Worm (Caenorhabditis elegans) whole organism, late embryonic: Measurements from ENCODE around the gene F23F1.4.

Experiments
- F13H6.1 ChIP-seq: sonication (generic microtip); optimal IDR thresholded peaks from 2 replicates; lab custom pipeline; 2016; ENCODE audit warnings: missing genetic modification characterization, missing compliant biosample characterization
- K02D7.2 ChIP-seq: sonication (generic microtip); optimal IDR thresholded peaks from 2 replicates; lab custom pipeline; 2017; ENCODE audit warnings: mild to moderate bottlenecking, missing genetic modification characterization, missing compliant biosample characterization
- K09A11.1 ChIP-seq: sonication (generic microtip); optimal IDR thresholded peaks from 2 replicates; lab custom pipeline; 2017; ENCODE audit warnings: antibody characterized with exemption, mild to moderate bottlenecking, missing genetic modification characterization, missing compliant biosample characterization; ENCODE audit not compliant: insufficient read depth
- ama-1 ChIP-seq: fragments of 150-350 bp; optimal IDR thresholded peaks from 2 replicates; lab custom pipeline; 2014
- ceh-18 ChIP-seq: sonication (generic microtip); optimal IDR thresholded peaks from 2 replicates; lab custom pipeline; 2016; ENCODE audit warnings: missing genetic modification characterization, missing compliant biosample characterization
- ceh-19 ChIP-seq: fragments of 200-800 bp; sonication (Bioruptor generic); optimal IDR thresholded peaks from 2 replicates; lab custom pipeline; 2018; ENCODE audit warnings: mild to moderate bottlenecking, missing genetic modification characterization, missing compliant biosample characterization
- ceh-24 ChIP-seq: sonication (generic microtip); optimal IDR thresholded peaks from 2 replicates; lab custom pipeline; 2016; ENCODE audit warnings: mild to moderate bottlenecking, missing genetic modification characterization, missing compliant biosample characterization
- ceh-31 ChIP-seq: sonication (generic microtip); optimal IDR thresholded peaks from 2 replicates; lab custom pipeline; 2016; ENCODE audit warnings: missing genetic modification characterization, missing compliant biosample characterization
- ceh-34 ChIP-seq: sonication (generic microtip); optimal IDR thresholded peaks from 2 replicates; lab custom pipeline; 2016; ENCODE audit warnings: mild to moderate bottlenecking, missing genetic modification characterization, missing compliant biosample characterization
- dmd-4 ChIP-seq: sonication (generic microtip); optimal IDR thresholded peaks from 2 replicates; lab custom pipeline; 2016; ENCODE audit warnings: borderline replicate concordance, missing genetic modification characterization, missing compliant biosample characterization
- elt-2 ChIP-seq: sonication (generic microtip); optimal IDR thresholded peaks from 2 replicates; lab custom pipeline; 2016; ENCODE audit warnings: missing genetic modification reagents, missing genetic modification characterization, missing compliant biosample characterization
- elt-4 ChIP-seq: sonication (generic microtip); optimal IDR thresholded peaks from 2 replicates; lab custom pipeline; 2016; ENCODE audit warnings: missing genetic modification characterization, missing compliant biosample characterization
- ets-4 ChIP-seq: sonication (generic microtip); optimal IDR thresholded peaks from 2 replicates; lab custom pipeline; 2016; ENCODE audit warnings: missing genetic modification characterization, missing compliant biosample characterization
- eyg-1 ChIP-seq: sonication (generic microtip); optimal IDR thresholded peaks from 2 replicates; lab custom pipeline; 2016; ENCODE audit warnings: missing genotype, missing genetic modification characterization, missing compliant biosample characterization
- fkh-10 ChIP-seq: fragments of 150-350 bp; optimal IDR thresholded peaks from 2 replicates; lab custom pipeline; 2014; ENCODE audit warnings: missing biosample characterization, missing genetic modification reagents, missing genetic modification characterization
- hlh-13 ChIP-seq: fragments of 200-800 bp; sonication (Bioruptor generic); optimal IDR thresholded peaks from 2 replicates; lab custom pipeline; 2018; ENCODE audit warnings: mild to moderate bottlenecking, missing genetic modification characterization, missing compliant biosample characterization
- hlh-6 ChIP-seq: sonication (generic microtip); optimal IDR thresholded peaks from 2 replicates; lab custom pipeline; 2016; ENCODE audit warnings: missing genotype, missing genetic modification characterization, missing compliant biosample characterization
- lim-6 ChIP-seq: sonication (generic microtip); optimal IDR thresholded peaks from 2 replicates; lab custom pipeline; 2016; ENCODE audit warnings: missing genetic modification characterization, missing compliant biosample characterization
- lin-11 ChIP-seq: fragments of 200-800 bp; sonication (Bioruptor generic); optimal IDR thresholded peaks from 2 replicates; lab custom pipeline; 2018; ENCODE audit warnings: mild to moderate bottlenecking, missing genetic modification characterization, missing compliant biosample characterization
- mec-3 ChIP-seq: sonication (generic microtip); optimal IDR thresholded peaks from 2 replicates; lab custom pipeline; 2016; ENCODE audit warnings: borderline replicate concordance, missing genetic modification characterization, missing compliant biosample characterization
- nfya-1 ChIP-seq: sonication (generic microtip); optimal IDR thresholded peaks from 2 replicates; lab custom pipeline; 2017; ENCODE audit warnings: missing genetic modification characterization, mild to moderate bottlenecking, missing compliant biosample characterization, antibody characterized with exemption, moderate library complexity
- nhr-11 ChIP-seq: fragments of 150-350 bp; optimal IDR thresholded peaks from 2 replicates; lab custom pipeline; 2014; ENCODE audit warnings: missing biosample characterization, missing genetic modification characterization
- nhr-232 ChIP-seq: sonication (generic microtip); optimal IDR thresholded peaks from 2 replicates; lab custom pipeline; 2016; ENCODE audit warnings: missing genetic modification characterization, missing compliant biosample characterization
- pax-1 ChIP-seq: fragments of 150-350 bp; optimal IDR thresholded peaks from 2 replicates; lab custom pipeline; 2014; ENCODE audit warnings: missing biosample characterization, missing genetic modification characterization
- pha-2 ChIP-seq: sonication (generic microtip); optimal IDR thresholded peaks from 2 replicates; lab custom pipeline; 2017; ENCODE audit warnings: mild to moderate bottlenecking, missing genetic modification characterization, missing compliant biosample characterization
- pha-4 ChIP-seq: fragments of 150-350 bp; optimal IDR thresholded peaks from 2 replicates; lab custom pipeline; 2018; ENCODE audit warnings: missing biosample characterization, missing genetic modification reagents, missing genetic modification characterization
- pqm-1 ChIP-seq: sonication (generic microtip); optimal IDR thresholded peaks from 2 replicates; lab custom pipeline; 2016; ENCODE audit warnings: missing genetic modification characterization, missing compliant biosample characterization
- pros-1 ChIP-seq: fragments of 150-350 bp; optimal IDR thresholded peaks from 2 replicates; lab custom pipeline; 2014; ENCODE audit warnings: missing biosample characterization, missing genetic modification reagents, missing genetic modification characterization
- rnt-1 ChIP-seq: sonication (generic microtip); optimal IDR thresholded peaks from 2 replicates; lab custom pipeline; 2016; ENCODE audit warnings: missing genetic modification characterization, missing compliant biosample characterization
- tbx-7 ChIP-seq: sonication (generic microtip); optimal IDR thresholded peaks from 2 replicates; lab custom pipeline; 2016; ENCODE audit warnings: missing genotype, missing genetic modification characterization, missing compliant biosample characterization
- unc-3 ChIP-seq, 2 experiments: fragments of 200-800 bp in 1 of 2; sonication (Bioruptor generic) in 1 of 2; sonication (generic microtip) in 1 of 2; conservative IDR thresholded peaks in 1 of 2; optimal IDR thresholded peaks in 1 of 2; 2 replicates each; pipeline versions ENCODE4 v1.3.6 to Lab custom; 2016 to 2022; ENCODE audit warnings: missing compliant biosample characterization in 2 of 2, missing genetic modification characterization in 2 of 2, missing genetic modification reagents in 1 of 2
- unc-42 ChIP-seq: sonication (generic microtip); optimal IDR thresholded peaks from 2 replicates; lab custom pipeline; 2016; ENCODE audit warnings: missing genotype, missing genetic modification characterization, missing compliant biosample characterization
- unc-55 ChIP-seq: sonication (generic microtip); optimal IDR thresholded peaks from 2 replicates; lab custom pipeline; 2017; ENCODE audit warnings: missing biosample characterization, missing genetic modification reagents, missing genetic modification characterization
- unc-86 ChIP-seq: sonication (generic microtip); optimal IDR thresholded peaks from 2 replicates; lab custom pipeline; 2016; ENCODE audit warnings: missing genetic modification characterization, missing compliant biosample characterization
- ztf-16 ChIP-seq: sonication (generic microtip); optimal IDR thresholded peaks from 2 replicates; lab custom pipeline; 2017; ENCODE audit warnings: missing genetic modification characterization, missing compliant biosample characterization

Gene F23F1.4

DNA sequence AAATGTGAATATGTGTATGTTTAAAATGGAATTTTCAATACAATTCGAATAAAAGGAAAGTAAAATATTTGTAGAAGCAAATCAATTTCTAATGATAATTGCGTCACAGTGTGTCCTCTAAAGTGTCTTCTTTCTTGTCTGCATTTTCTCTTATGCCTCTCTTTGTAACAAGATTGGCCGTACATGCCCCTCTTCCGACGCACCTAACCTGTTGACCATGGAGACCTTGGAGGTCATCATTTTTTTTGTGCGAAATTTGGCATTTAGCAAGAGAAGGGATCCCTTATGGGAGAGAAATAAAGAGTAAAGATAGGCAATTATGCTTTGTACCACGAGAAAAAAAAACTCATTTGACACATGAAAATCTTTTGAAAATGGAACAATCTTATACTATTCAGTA is at the start of gene F23F1.4:
TSS of gene F23F1.4 (minus strand) at position 141 of the 400 bp plus-strand sequence.
- TF ChIP-seq nhr-232 (tag; lab: Kevin White, UChicago), result no peak
- no peak for TF ChIP-seq K02D7.2

DNA sequence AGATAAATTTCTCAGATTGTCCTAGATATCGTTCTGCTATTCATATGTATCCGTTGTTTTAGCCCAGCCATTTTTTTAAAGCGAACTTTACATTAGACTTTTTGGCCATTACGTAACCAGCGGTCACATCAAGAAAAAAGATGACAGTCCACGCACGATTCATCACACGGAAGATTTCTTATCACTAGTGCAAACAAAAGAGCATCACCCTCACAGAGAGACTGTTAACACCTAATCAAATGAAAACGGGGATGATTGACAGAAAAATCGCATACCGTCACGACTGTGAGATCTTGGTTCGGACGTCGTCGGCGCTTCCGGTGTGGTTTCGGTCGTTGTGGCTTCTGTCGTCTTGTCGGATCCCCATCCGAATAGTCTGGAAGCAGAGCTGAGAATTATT is 48.4 kb upstream of the F23F1.4 start:
- TF ChIP-seq F13H6.1, result no peak
- no peak for TF ChIP-seq nhr-11 (tag; lab: Kevin White, UChicago)
- TF ChIP-seq hlh-13 (GFP tag; lab: Kevin White, UChicago), result no peak
- TF ChIP-seq lim-6 (tag; lab: Kevin White, UChicago), result no peak
- no peak for TF ChIP-seq ama-1 (lab: Kevin White, UChicago)
- no peak for TF ChIP-seq pax-1 (tag; lab: Kevin White, UChicago)
- TF ChIP-seq ceh-24 (tag; lab: Kevin White, UChicago), result no peak
- TF ChIP-seq ceh-19 (GFP tag; lab: Kevin White, UChicago), result no peak
- TF ChIP-seq elt-2 (tag; lab: Kevin White, UChicago), result no peak
- TF ChIP-seq mec-3 (tag; lab: Kevin White, UChicago), result no peak
- no peak for TF ChIP-seq ceh-31 (tag; lab: Kevin White, UChicago)
- no peak for TF ChIP-seq unc-3 (GFP tag; conservative IDR thresholded peaks at IDR 0.05; lab: Robert Waterston, UW)
- no peak for TF ChIP-seq unc-3 (tag; optimal IDR thresholded peaks at IDR 0.05; lab: Kevin White, UChicago)
- TF ChIP-seq unc-55 (GFP tag; lab: Kevin White, UChicago), result no peak

DNA sequence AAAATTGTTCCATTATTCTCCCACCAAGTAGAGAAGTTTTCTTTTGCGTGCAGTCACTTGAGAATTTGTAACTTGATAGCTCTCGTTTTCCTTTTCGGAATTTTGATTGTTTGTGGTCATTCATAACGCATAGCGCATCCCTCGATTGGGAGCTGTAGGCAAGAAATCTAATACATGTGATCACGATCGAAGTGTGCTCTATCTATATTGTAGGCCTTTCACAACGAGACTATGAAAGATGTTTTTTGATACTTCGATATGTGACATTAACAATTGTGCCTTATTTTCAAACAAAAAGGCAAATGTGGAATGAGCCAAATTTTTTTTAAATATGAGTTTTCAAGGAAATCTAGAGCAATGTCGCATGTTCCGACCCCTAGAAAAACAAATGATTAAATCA is 47.6 kb upstream of the F23F1.4 start:
- TF ChIP-seq lim-6 (tag; lab: Kevin White, UChicago), result no peak
- no peak for TF ChIP-seq ets-4 (tag; lab: Kevin White, UChicago)
- no peak for TF ChIP-seq nhr-232 (tag; lab: Kevin White, UChicago)
- peak; percentile 51 for TF ChIP-seq ceh-34 (tag; lab: Kevin White, UChicago)
- TF ChIP-seq rnt-1 (tag; lab: Kevin White, UChicago), result no peak
- no peak for TF ChIP-seq nfya-1 (tag; lab: Kevin White, UChicago)

DNA sequence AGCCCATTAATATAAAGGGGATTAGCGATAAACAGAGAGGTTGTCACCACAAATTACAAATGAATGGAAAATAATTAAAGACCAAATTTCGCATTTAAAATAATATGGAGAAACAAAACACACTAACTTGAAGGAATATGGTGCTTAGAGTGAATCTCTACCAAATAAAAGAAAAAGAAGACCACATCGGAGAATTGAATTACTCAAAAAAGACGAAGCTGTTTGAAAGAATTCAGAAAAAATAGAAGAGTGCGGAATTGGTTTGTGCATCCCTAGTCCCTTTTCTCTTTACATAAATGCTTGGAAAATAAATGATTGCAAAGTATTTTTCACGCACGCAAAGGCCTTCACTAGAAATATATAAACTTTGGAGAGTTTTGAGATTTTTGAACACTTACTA is 45.7 kb upstream of the F23F1.4 start:
- TF ChIP-seq unc-86 (tag; lab: Kevin White, UChicago), result no peak
- no peak for TF ChIP-seq elt-4
- TF ChIP-seq pqm-1 (tag; lab: Kevin White, UChicago), result no peak
- no peak for TF ChIP-seq ztf-16 (tag; lab: Kevin White, UChicago)
- no peak for TF ChIP-seq hlh-6 (tag; lab: Kevin White, UChicago)

DNA sequence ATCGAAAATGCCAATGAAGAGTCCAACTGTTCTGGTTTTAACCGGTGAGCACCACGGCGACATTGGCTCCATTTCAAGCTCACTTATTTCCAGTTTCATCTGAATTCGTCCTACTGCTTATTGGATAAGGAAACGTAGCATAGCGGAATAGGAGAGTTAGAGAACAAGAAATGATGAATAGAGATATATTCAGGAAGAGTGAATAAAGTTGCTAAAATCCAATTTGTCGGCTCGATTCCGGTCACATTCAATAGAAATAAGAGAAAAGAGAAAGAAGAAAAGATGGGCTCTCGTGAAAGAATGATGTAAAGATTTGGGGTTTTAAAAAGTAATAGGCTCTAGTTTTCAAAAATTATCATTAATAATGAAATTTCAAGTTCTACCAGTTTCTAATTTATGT is 45.1 kb upstream of the F23F1.4 start:
- TF ChIP-seq hlh-13 (GFP tag; lab: Kevin White, UChicago) (no peak), unc-42 (tag; lab: Kevin White, UChicago) (peak; percentile 97), fkh-10 (peak; percentile 11)

DNA sequence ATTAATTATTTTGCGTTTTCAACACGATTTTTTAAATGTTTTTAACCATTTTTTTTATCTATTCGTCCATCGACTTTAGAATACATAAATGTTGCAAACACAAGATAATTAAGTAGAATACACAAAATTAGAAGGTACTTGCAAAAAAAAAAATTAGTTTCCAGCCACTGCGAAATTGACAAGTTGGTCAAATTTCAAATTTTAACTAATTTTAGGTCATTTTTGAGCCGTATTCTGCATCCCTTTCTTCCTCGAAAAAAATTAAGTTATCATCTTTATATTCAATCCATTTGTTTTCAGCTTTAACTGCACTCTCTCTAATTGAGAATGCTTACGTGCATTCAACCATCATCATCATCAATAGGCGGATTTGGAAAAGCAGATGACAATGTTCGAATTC is 41.1 kb upstream of the F23F1.4 start, which contains the start of gene egl-26:
TSS of gene egl-26 (plus strand) at position 301 of the 400 bp plus-strand sequence.
- no peak for TF ChIP-seq pqm-1 (tag; lab: Kevin White, UChicago)
- no peak for TF ChIP-seq pha-4 (tag; lab: Kevin White, UChicago)
- no peak for TF ChIP-seq ceh-18
- no peak for TF ChIP-seq pros-1 (tag; lab: Kevin White, UChicago)
- TF ChIP-seq dmd-4 (tag; lab: Kevin White, UChicago), result no peak
- no peak for TF ChIP-seq fkh-10
- no peak for TF ChIP-seq hlh-6 (tag; lab: Kevin White, UChicago)
- TF ChIP-seq unc-55 (GFP tag; lab: Kevin White, UChicago), result no peak
- no peak for TF ChIP-seq tbx-7
- no peak for TF ChIP-seq K09A11.1 (tag; lab: Kevin White, UChicago)
- no peak for TF ChIP-seq pax-1 (tag; lab: Kevin White, UChicago)
- TF ChIP-seq lin-11 (tag; lab: Kevin White, UChicago), result no peak
- TF ChIP-seq F13H6.1, result no peak
- no peak for TF ChIP-seq pha-2 (tag; lab: Kevin White, UChicago)
- no peak for TF ChIP-seq eyg-1 (tag; lab: Kevin White, UChicago)
- no peak for TF ChIP-seq ama-1 (lab: Kevin White, UChicago)
